Fruit fly (Drosophila melanogaster): ENCODE data around the gene MED30.

Gene MED30

dm6 chr3L:634319-635015, 19.4 kb downstream of the MED30 start (continued):
- TF ChIP-seq Blimp-1 (GFP tag; optimal IDR thresholded peaks at IDR 0.05): peak; percentile 26
- peak; percentile 50 for TF ChIP-seq CG16779 (tag; optimal IDR thresholded peaks at IDR 0.05)
- peak; percentile 95 for TF ChIP-seq CG6163 (GFP tag; IDR thresholded peaks at IDR 0.05)
- peak; percentile 93 for TF ChIP-seq Eip78C (GFP tag)
- TF ChIP-seq achi (GFP tag; optimal IDR thresholded peaks at IDR 0.05): peak; percentile 86
- peak; percentile 80 for TF ChIP-seq CG31627 (GFP tag; optimal IDR thresholded peaks at IDR 0.05)
- TF ChIP-seq CG15336 (GFP tag; IDR thresholded peaks at IDR 0.05): peak; percentile 94
- TF ChIP-seq Smox (GFP tag; optimal IDR thresholded peaks at IDR 0.05): peak; percentile 66
- TF ChIP-seq Met (GFP tag; optimal IDR thresholded peaks at IDR 0.05): peak; percentile 80
- peak; percentile 79 for TF ChIP-seq topi (GFP tag; optimal IDR thresholded peaks at IDR 0.05)

dm6 chr3L:633272-634254, 20.3 kb downstream of the MED30 start:
- TF ChIP-seq topi (GFP tag; optimal IDR thresholded peaks at IDR 0.05) (peak; percentile 55), CG11762 (GFP tag; optimal IDR thresholded peaks at IDR 0.05; ENCODE audit: insufficient read depth) (peak; percentile 66), CG3919 (GFP tag; optimal IDR thresholded peaks at IDR 0.05) (peak; percentile 81), Blimp-1 (GFP tag; optimal IDR thresholded peaks at IDR 0.05) (no peak), CG1621 (tag; optimal IDR thresholded peaks at IDR 0.05) (peak; percentile 58), CG8632 (GFP tag; optimal IDR thresholded peaks at IDR 0.05) (peak; percentile 38), Sox102F (GFP tag; optimal IDR thresholded peaks at IDR 0.05) (peak; percentile 57), CG8319 (GFP tag; optimal IDR thresholded peaks at IDR 0.05) (peak; percentile 37), CG10669 (GFP tag; optimal IDR thresholded peaks at IDR 0.05) (peak; percentile 66), Sox15 (GFP tag; optimal IDR thresholded peaks at IDR 0.05) (peak; percentile 32), Eip75B (GFP tag; optimal IDR thresholded peaks at IDR 0.05) (peak; percentile 67), cyc (GFP tag; optimal IDR thresholded peaks at IDR 0.05) (peak; percentile 67), CG6276 (GFP tag; optimal IDR thresholded peaks at IDR 0.05) (peak; percentile 81), CG7368 (GFP tag; optimal IDR thresholded peaks at IDR 0.05) (peak; percentile 67), Ets96B (tag; optimal IDR thresholded peaks at IDR 0.05) (peak; percentile 67), CG34406 (GFP tag; optimal IDR thresholded peaks at IDR 0.05) (peak; percentile 44), fkh (GFP tag; optimal IDR thresholded peaks at IDR 0.05) (peak; percentile 48), CG6163 (GFP tag; IDR thresholded peaks at IDR 0.05) (peak; percentile 88), CG6854 (GFP tag; optimal IDR thresholded peaks at IDR 0.05) (no peak), fd85E (GFP tag; optimal IDR thresholded peaks at IDR 0.05) (peak; percentile 25), Eip78C (GFP tag) (peak; percentile 90), spab (GFP tag; optimal IDR thresholded peaks at IDR 0.05) (peak; percentile 52), CG4318 (GFP tag; optimal IDR thresholded peaks at IDR 0.05) (peak; percentile 91), Ets21C (GFP tag; optimal IDR thresholded peaks at IDR 0.05) (peak; percentile 12), Met (GFP tag; optimal IDR thresholded peaks at IDR 0.05) (peak; percentile 68), vri (GFP tag; optimal IDR thresholded peaks at IDR 0.05) (peak; percentile 6), CG10631 (GFP tag; optimal IDR thresholded peaks at IDR 0.05) (peak; percentile 67), CG6792 (GFP tag; optimal IDR thresholded peaks at IDR 0.05) (peak; percentile 55), Smox (GFP tag; optimal IDR thresholded peaks at IDR 0.05) (peak; percentile 48), CG31627 (GFP tag; optimal IDR thresholded peaks at IDR 0.05) (peak; percentile 70), Lpt (GFP tag; optimal IDR thresholded peaks at IDR 0.05) (peak; percentile 85), CG15336 (GFP tag; IDR thresholded peaks at IDR 0.05) (peak; percentile 91), esn (GFP tag; optimal IDR thresholded peaks at IDR 0.05) (peak; percentile 55), ss (GFP tag; optimal IDR thresholded peaks at IDR 0.05) (peak in 1 of 2 experiments; percentile 51), lz (GFP tag; optimal IDR thresholded peaks at IDR 0.05) (peak; percentile 58), CG6808 (GFP tag; optimal IDR thresholded peaks at IDR 0.05) (peak; percentile 53), Hr39 (GFP tag; optimal IDR thresholded peaks at IDR 0.05) (peak; percentile 73), CG8119 (GFP tag; IDR thresholded peaks at IDR 0.05) (peak; percentile 90), svp (GFP tag) (no peak), CG11294 (GFP tag; IDR thresholded peaks at IDR 0.05) (peak; percentile 77), CG11902 (GFP tag; optimal IDR thresholded peaks at IDR 0.05) (no peak), achi (GFP tag; optimal IDR thresholded peaks at IDR 0.05) (peak; percentile 72), Hr38 (GFP tag; optimal IDR thresholded peaks at IDR 0.05) (peak; percentile 30)

Measured in whole organism, prepupa.